Fruit fly (Drosophila melanogaster) whole organism, prepupa: Measurements from ENCODE around the gene CG42481.

Source experiments
- Blimp-1 ChIP-seq: fragments of 200-800 bp; sonication (Bioruptor generic); optimal IDR thresholded peaks from 3 replicates; lab custom pipeline; 2017; ENCODE audit warnings: missing biosample characterization, missing genetic modification characterization, mild to moderate bottlenecking, moderate library complexity, missing genetic modification reagents
- CG10631 ChIP-seq: fragments of 200-800 bp; sonication (Bioruptor generic); optimal IDR thresholded peaks from 2 replicates; lab custom pipeline; 2016; ENCODE audit warnings: missing biosample characterization, missing genetic modification characterization
- CG10669 ChIP-seq: fragments of 200-800 bp; sonication (Bioruptor generic); optimal IDR thresholded peaks from 3 replicates; lab custom pipeline; 2018; ENCODE audit warnings: missing biosample characterization, mild to moderate bottlenecking, missing genetic modification characterization, moderate library complexity
- CG11294 ChIP-seq: fragments of 200-800 bp; sonication (Bioruptor generic); IDR thresholded peaks from 2 replicates; pipeline ENCODE4 v1.3.6; 2022; ENCODE audit warnings: missing biosample characterization, missing genetic modification characterization
- CG11762 ChIP-seq: fragments of 200-800 bp; sonication (Bioruptor generic); optimal IDR thresholded peaks from 3 replicates; lab custom pipeline; 2016; ENCODE audit warnings: missing biosample characterization, missing genetic modification characterization; ENCODE audit not compliant: insufficient read depth
- CG11902 ChIP-seq: fragments of 200-800 bp; sonication (Bioruptor generic); optimal IDR thresholded peaks from 3 replicates; lab custom pipeline; 2016; ENCODE audit warnings: missing biosample characterization, missing genetic modification characterization
- CG15336 ChIP-seq: fragments of 200-800 bp; sonication (Bioruptor generic); IDR thresholded peaks from 2 replicates; pipeline ENCODE4 v1.3.6; 2022; ENCODE audit warnings: missing biosample characterization, missing genetic modification characterization
- CG16779 ChIP-seq: fragments of 200-800 bp; sonication (Bioruptor generic); optimal IDR thresholded peaks from 3 replicates; lab custom pipeline; 2017; ENCODE audit warnings: missing biosample characterization, mild to moderate bottlenecking, missing genetic modification characterization
- CG31627 ChIP-seq: fragments of 200-800 bp; sonication (Bioruptor generic); optimal IDR thresholded peaks from 3 replicates; lab custom pipeline; 2016; ENCODE audit warnings: missing biosample characterization, missing genetic modification characterization
- CG32006 ChIP-seq: fragments of 200-800 bp; sonication (Bioruptor generic); optimal IDR thresholded peaks from 3 replicates; lab custom pipeline; 2017; ENCODE audit warnings: missing biosample characterization, mild to moderate bottlenecking, missing genetic modification characterization
- CG34406 ChIP-seq: fragments of 200-800 bp; sonication (Bioruptor generic); optimal IDR thresholded peaks from 3 replicates; lab custom pipeline; 2016; ENCODE audit warnings: missing biosample characterization, missing genetic modification characterization
- CG3919 ChIP-seq: fragments of 200-800 bp; sonication (Bioruptor generic); optimal IDR thresholded peaks from 3 replicates; lab custom pipeline; 2016; ENCODE audit warnings: missing biosample characterization, missing genetic modification characterization
- CG4318 ChIP-seq: fragments of 200-800 bp; sonication (Bioruptor generic); optimal IDR thresholded peaks from 3 replicates; lab custom pipeline; 2017; ENCODE audit warnings: missing biosample characterization, mild to moderate bottlenecking, missing genetic modification characterization
- CG6163 ChIP-seq: fragments of 200-800 bp; sonication (Bioruptor generic); IDR thresholded peaks from 3 replicates; pipeline ENCODE4 v1.3.6; 2022; ENCODE audit warnings: missing biosample characterization, missing genetic modification characterization
- CG6276 ChIP-seq: fragments of 200-800 bp; sonication (Bioruptor generic); optimal IDR thresholded peaks from 2 replicates; lab custom pipeline; 2017; ENCODE audit warnings: missing biosample characterization, mild to moderate bottlenecking, missing genetic modification characterization
- CG6792 ChIP-seq: fragments of 200-800 bp; sonication (Bioruptor generic); optimal IDR thresholded peaks from 3 replicates; lab custom pipeline; 2016; ENCODE audit warnings: missing biosample characterization, missing genetic modification characterization
- CG7368 ChIP-seq: fragments of 200-800 bp; sonication (Bioruptor generic); optimal IDR thresholded peaks from 3 replicates; lab custom pipeline; 2016; ENCODE audit warnings: missing biosample characterization, missing genetic modification characterization
- CG8632 ChIP-seq: fragments of 200-800 bp; sonication (Bioruptor generic); optimal IDR thresholded peaks from 3 replicates; lab custom pipeline; 2016; ENCODE audit warnings: missing biosample characterization, missing genetic modification characterization
- CG9139 ChIP-seq: fragments of 200-800 bp; sonication (Bioruptor generic); optimal IDR thresholded peaks from 3 replicates; lab custom pipeline; 2017; ENCODE audit warnings: missing biosample characterization, mild to moderate bottlenecking, missing genetic modification characterization
- Eip75B ChIP-seq: fragments of 200-800 bp; sonication (Bioruptor generic); optimal IDR thresholded peaks from 3 replicates; lab custom pipeline; 2016; ENCODE audit warnings: missing biosample characterization, missing genetic modification characterization
- Eip78C ChIP-seq: fragments of 200-800 bp; sonication (Bioruptor generic); peaks from one replicate; lab custom pipeline; 2016; ENCODE audit warnings: missing biosample characterization, missing genetic modification characterization
- Ets21C ChIP-seq: fragments of 200-800 bp; sonication (Bioruptor generic); optimal IDR thresholded peaks from 3 replicates; lab custom pipeline; 2016; ENCODE audit warnings: missing biosample characterization, missing genetic modification characterization
- Ets96B ChIP-seq: fragments of 200-800 bp; optimal IDR thresholded peaks from 2 replicates; lab custom pipeline; 2019; ENCODE audit warnings: missing biosample characterization, mild to moderate bottlenecking, missing genetic modification characterization, moderate library complexity
- Smox ChIP-seq: fragments of 200-800 bp; sonication (Bioruptor generic); optimal IDR thresholded peaks from 3 replicates; lab custom pipeline; 2016; ENCODE audit warnings: missing biosample characterization, missing genetic modification characterization
- Sox14 ChIP-seq: fragments of 200-800 bp; sonication (Bioruptor generic); optimal IDR thresholded peaks from 3 replicates; lab custom pipeline; 2016; ENCODE audit warnings: missing biosample characterization, missing genetic modification characterization
- acj6 ChIP-seq: fragments of 200-800 bp; sonication (Bioruptor generic); optimal IDR thresholded peaks from 3 replicates; lab custom pipeline; 2016; ENCODE audit warnings: missing biosample characterization, missing genetic modification characterization
- cyc ChIP-seq: fragments of 200-800 bp; sonication (Bioruptor generic); optimal IDR thresholded peaks from 3 replicates; lab custom pipeline; 2016; ENCODE audit warnings: missing biosample characterization, missing genetic modification characterization
- dac ChIP-seq: fragments of 200-800 bp; sonication (Bioruptor generic); optimal IDR thresholded peaks from 2 replicates; lab custom pipeline; 2017; ENCODE audit warnings: missing biosample characterization, mild to moderate bottlenecking, missing genetic modification characterization
- dsx ChIP-seq: fragments of 200-800 bp; optimal IDR thresholded peaks from 3 replicates; lab custom pipeline; 2019; ENCODE audit warnings: missing biosample characterization, mild to moderate bottlenecking, missing genetic modification characterization, moderate library complexity; ENCODE audit not compliant: poor library complexity, severe bottlenecking
- fd59A ChIP-seq: fragments of 200-800 bp; sonication (Bioruptor generic); optimal IDR thresholded peaks from 2 replicates; lab custom pipeline; 2017; ENCODE audit warnings: missing biosample characterization, mild to moderate bottlenecking, missing genetic modification characterization, missing genetic modification reagents
- net ChIP-seq: fragments of 200-800 bp; sonication (Bioruptor generic); optimal IDR thresholded peaks from 3 replicates; lab custom pipeline; 2016; ENCODE audit warnings: missing biosample characterization, missing genetic modification characterization
- pdm3 ChIP-seq: fragments of 200-800 bp; sonication (Bioruptor generic); optimal IDR thresholded peaks from 3 replicates; lab custom pipeline; 2016; ENCODE audit warnings: missing biosample characterization, missing genetic modification characterization
- spab ChIP-seq: fragments of 200-800 bp; sonication (Bioruptor generic); optimal IDR thresholded peaks from 2 replicates; lab custom pipeline; 2017; ENCODE audit warnings: missing biosample characterization, mild to moderate bottlenecking, missing genetic modification characterization, missing genetic modification reagents
- ss ChIP-seq, 2 experiments: fragments of 200-800 bp; sonication (Bioruptor generic); optimal IDR thresholded peaks; 2 replicates in 1 of 2; 3 replicates in 1 of 2; lab custom pipeline; 2017 to 2018; ENCODE audit warnings: mild to moderate bottlenecking in 2 of 2, missing biosample characterization in 2 of 2, missing genetic modification characterization in 2 of 2, moderate library complexity in 1 of 2
- svp ChIP-seq: fragments of 200-800 bp; sonication (Bioruptor generic); peaks from one replicate; lab custom pipeline; 2016; ENCODE audit warnings: missing biosample characterization, missing genetic modification characterization

CG42481 gene

dm6 chr3L:13286640-13287039 lies 12.2 kb downstream of the CG42481 start:
- no peak for TF ChIP-seq CG15336 (GFP tag; lab: Robert Waterston, UW)
- TF ChIP-seq ss (GFP tag; optimal IDR thresholded peaks at IDR 0.05; lab: Kevin White, UChicago) = peak in 1 of 2 experiments; percentile 10

dm6 chr3L:13284308-13284707 lies 14.5 kb downstream of the CG42481 start:
- TF ChIP-seq cyc (no peak), CG9139 (no peak), CG7368 (no peak), Blimp-1 (GFP tag; lab: Kevin White, UChicago) (no peak), CG10631 (GFP tag; lab: Kevin White, UChicago) (no peak), CG6276 (GFP tag; lab: Kevin White, UChicago) (no peak), Eip75B (GFP tag; lab: Kevin White, UChicago) (no peak), CG6792 (GFP tag; lab: Kevin White, UChicago) (no peak), CG6163 (GFP tag; lab: Robert Waterston, UW) (no peak), CG3919 (GFP tag; lab: Kevin White, UChicago) (no peak), CG11902 (no peak), CG11762 (GFP tag; lab: Kevin White, UChicago) (no peak), fd59A (GFP tag; lab: Kevin White, UChicago) (no peak), CG15336 (GFP tag; lab: Robert Waterston, UW) (no peak), Ets21C (GFP tag; lab: Kevin White, UChicago) (no peak), CG16779 (tag; lab: Kevin White, UChicago) (no peak), acj6 (no peak), CG4318 (GFP tag; lab: Kevin White, UChicago) (no peak)

- TF ChIP-seq CG11294 (GFP tag; lab: Robert Waterston, UW) = no peak
- no peak for TF ChIP-seq Eip75B (GFP tag; lab: Kevin White, UChicago)
- TF ChIP-seq CG16779 (tag; lab: Kevin White, UChicago) = no peak
- no peak for TF ChIP-seq Sox14 (GFP tag; lab: Kevin White, UChicago)
- no peak for TF ChIP-seq Ets96B (tag; lab: Kevin White, UChicago)
- TF ChIP-seq CG10631 (GFP tag; lab: Kevin White, UChicago) = no peak
- TF ChIP-seq CG11902 = no peak
- TF ChIP-seq acj6 = no peak
- no peak for TF ChIP-seq CG32006 (GFP tag; lab: Kevin White, UChicago)
- no peak for TF ChIP-seq Ets21C (GFP tag; lab: Kevin White, UChicago)
- no peak for TF ChIP-seq CG7368
- TF ChIP-seq dac (GFP tag; lab: Kevin White, UChicago) = no peak
- no peak for TF ChIP-seq CG31627 (GFP tag; lab: Kevin White, UChicago)
- no peak for TF ChIP-seq CG8632 (GFP tag; lab: Kevin White, UChicago)
Measured at dm6 chr3L:13282039-13282438, 16.8 kb downstream of the CG42481 start.

- TF ChIP-seq CG15336 (GFP tag; lab: Robert Waterston, UW) (no peak), CG34406 (GFP tag; lab: Kevin White, UChicago) (no peak), CG11294 (GFP tag; lab: Robert Waterston, UW) (no peak), net (GFP tag; lab: Kevin White, UChicago) (no peak), svp (GFP tag; lab: Kevin White, UChicago) (peak; percentile 3), spab (no peak)
- TF ChIP-seq, all 60 proteins: peak for 1
Measured at dm6 chr3L:13271282-13271681, 27.5 kb downstream of the CG42481 start.

- TF ChIP-seq Smox (no peak), Ets96B (tag; lab: Kevin White, UChicago) (peak; percentile 40), pdm3 (no peak), Blimp-1 (GFP tag; lab: Kevin White, UChicago) (no peak), dsx (GFP tag; lab: Kevin White, UChicago) (peak; percentile 55), Eip78C (GFP tag; lab: Kevin White, UChicago) (peak; percentile 89), CG4318 (GFP tag; lab: Kevin White, UChicago) (no peak), svp (GFP tag; lab: Kevin White, UChicago) (peak; percentile 7), CG10669 (GFP tag; lab: Kevin White, UChicago) (peak; percentile 31), CG11762 (GFP tag; lab: Kevin White, UChicago) (peak; percentile 21)
- TF ChIP-seq, all 60 proteins: peak for 6
Measured at dm6 chr3L:13267893-13268292, 30.9 kb downstream of the CG42481 start.
